Fruit fly (Drosophila melanogaster) whole organism, embryonic: ENCODE results near the gene CG32243.

ENCODE experiments used
- Ada2b ChIP-seq: fragments of 200-800 bp; sonication (Bioruptor generic); IDR thresholded peaks from 2 replicates; pipeline ENCODE4 v1.3.6; 2022; ENCODE audit warnings: missing biosample characterization, missing genetic modification characterization
- Asciz ChIP-seq: fragments of 200-800 bp; sonication (Bioruptor generic); optimal IDR thresholded peaks from 2 replicates; lab custom pipeline; 2017; ENCODE audit warnings: missing biosample characterization, mild to moderate bottlenecking, missing genetic modification characterization, missing genetic modification reagents
- CG10565 ChIP-seq: fragments of 200-800 bp; sonication (Bioruptor generic); optimal IDR thresholded peaks from 3 replicates; lab custom pipeline; 2016; ENCODE audit warnings: missing biosample characterization, mild to moderate bottlenecking, missing genetic modification characterization
- CG12299 ChIP-seq: fragments of 200-800 bp; sonication (Bioruptor generic); optimal IDR thresholded peaks from 2 replicates; lab custom pipeline; 2018; ENCODE audit warnings: missing biosample characterization, mild to moderate bottlenecking, missing genetic modification characterization
- CG14014 ChIP-seq: fragments of 200-800 bp; sonication (Bioruptor generic); IDR thresholded peaks from 2 replicates; pipeline ENCODE4 v1.3.6; 2022; ENCODE audit warnings: missing biosample characterization, missing genetic modification characterization
- CG1602 ChIP-seq: fragments of 200-800 bp; sonication (Bioruptor generic); optimal IDR thresholded peaks from 3 replicates; lab custom pipeline; 2016; ENCODE audit warnings: missing biosample characterization, missing genetic modification characterization
- CG18011 ChIP-seq: fragments of 200-800 bp; sonication (Bioruptor generic); optimal IDR thresholded peaks from 2 replicates; lab custom pipeline; 2017; ENCODE audit warnings: missing biosample characterization, missing genetic modification characterization, mild to moderate bottlenecking, moderate library complexity, missing genotype
- CG30020 ChIP-seq: fragments of 200-800 bp; optimal IDR thresholded peaks from 2 replicates; lab custom pipeline; 2019; ENCODE audit warnings: missing biosample characterization, mild to moderate bottlenecking, missing genetic modification characterization, moderate library complexity
- CG3847 ChIP-seq: fragments of 200-800 bp; sonication (Bioruptor generic); IDR thresholded peaks from 2 replicates; pipeline ENCODE4 v1.3.6; 2022; ENCODE audit warnings: missing biosample characterization, missing genetic modification characterization
- CG4360 ChIP-seq: fragments of 200-800 bp; sonication (Bioruptor generic); IDR thresholded peaks from 2 replicates; pipeline ENCODE4 v1.3.6; 2022; ENCODE audit warnings: missing biosample characterization, missing genetic modification characterization
- CG4424 ChIP-seq: fragments of 200-800 bp; sonication (Bioruptor generic); optimal IDR thresholded peaks from 3 replicates; lab custom pipeline; 2016; ENCODE audit warnings: missing biosample characterization, missing genetic modification characterization
- CG4820 ChIP-seq: fragments of 200-800 bp; sonication (Bioruptor generic); optimal IDR thresholded peaks from 3 replicates; lab custom pipeline; 2016; ENCODE audit warnings: missing biosample characterization, missing genetic modification characterization
- CG7839 ChIP-seq: fragments of 200-800 bp; sonication (Bioruptor generic); optimal IDR thresholded peaks from 3 replicates; lab custom pipeline; 2018; ENCODE audit warnings: missing biosample characterization, mild to moderate bottlenecking, missing genetic modification characterization, moderate library complexity
- CG8924 ChIP-seq: fragments of 200-800 bp; optimal IDR thresholded peaks from 3 replicates; lab custom pipeline; 2019; ENCODE audit warnings: missing biosample characterization, mild to moderate bottlenecking, missing genetic modification characterization, moderate library complexity
- CG8944 ChIP-seq: fragments of 200-800 bp; sonication (Bioruptor generic); optimal IDR thresholded peaks from 3 replicates; lab custom pipeline; 2016; ENCODE audit warnings: missing biosample characterization, missing genetic modification characterization
- CTCF ChIP-seq: fragments of 200-800 bp; sonication (Bioruptor generic); optimal IDR thresholded peaks from 2 replicates; lab custom pipeline; 2017; ENCODE audit warnings: missing biosample characterization, mild to moderate bottlenecking, missing genetic modification characterization, moderate library complexity
- CrebB ChIP-seq: fragments of 200-800 bp; sonication (Bioruptor generic); optimal IDR thresholded peaks from 3 replicates; lab custom pipeline; 2018; ENCODE audit warnings: missing biosample characterization, mild to moderate bottlenecking, missing genetic modification characterization
- Dek ChIP-seq: fragments of 200-800 bp; sonication (Bioruptor generic); optimal IDR thresholded peaks from 3 replicates; lab custom pipeline; 2019; ENCODE audit warnings: missing biosample characterization, mild to moderate bottlenecking, missing genetic modification characterization, moderate library complexity
- Doc2 ChIP-seq: fragments of 200-800 bp; sonication (Bioruptor generic); IDR thresholded peaks from 2 replicates; pipeline ENCODE4 v1.3.6; 2022; ENCODE audit warnings: missing biosample characterization, missing genetic modification characterization
- Ets97D ChIP-seq: fragments of 200-800 bp; sonication (Bioruptor generic); optimal IDR thresholded peaks from 3 replicates; lab custom pipeline; 2016; ENCODE audit warnings: missing biosample characterization, missing genetic modification characterization
- Hr39 ChIP-seq: fragments of >200 bp; optimal IDR thresholded peaks from 2 replicates; lab custom pipeline; 2017
- MBD-R2 ChIP-seq: fragments of 200-800 bp; sonication (Bioruptor generic); IDR thresholded peaks from 2 replicates; pipeline ENCODE4 v1.3.6; 2022; ENCODE audit warnings: missing biosample characterization, missing genetic modification characterization
- NC2α ChIP-seq: fragments of 200-800 bp; sonication (Bioruptor generic); optimal IDR thresholded peaks from 2 replicates; lab custom pipeline; 2016; ENCODE audit warnings: missing biosample characterization, missing genetic modification characterization
- Rfx ChIP-seq: fragments of 200-800 bp; sonication (Bioruptor generic); IDR thresholded peaks from 2 replicates; pipeline ENCODE4 v1.3.6; 2022; ENCODE audit warnings: missing biosample characterization, missing genetic modification characterization
- Scr ChIP-seq: fragments of 200-800 bp; sonication (Bioruptor generic); IDR thresholded peaks from 2 replicates; pipeline ENCODE4 v1.3.6; 2022; ENCODE audit warnings: missing biosample characterization, missing genetic modification characterization; ENCODE audit not compliant: partially characterized antibody
- Side ChIP-seq: fragments of 200-800 bp; sonication (Bioruptor generic); optimal IDR thresholded peaks from 2 replicates; lab custom pipeline; 2016; ENCODE audit warnings: missing biosample characterization, missing genetic modification characterization
- Six4 ChIP-seq: fragments of 200-800 bp; sonication (Bioruptor generic); optimal IDR thresholded peaks from 2 replicates; lab custom pipeline; 2016; ENCODE audit warnings: missing biosample characterization, missing genetic modification characterization
- al ChIP-seq: fragments of 200-800 bp; sonication (Bioruptor generic); IDR thresholded peaks from 2 replicates; pipeline ENCODE4 v1.3.6; 2022; ENCODE audit warnings: missing biosample characterization, missing genetic modification characterization
- aop ChIP-seq: fragments of 200-800 bp; sonication (Bioruptor generic); IDR thresholded peaks from 2 replicates; pipeline ENCODE4 v1.3.6; 2022; ENCODE audit warnings: missing biosample characterization, missing genetic modification characterization
- az2 ChIP-seq: fragments of 200-800 bp; sonication (Bioruptor generic); optimal IDR thresholded peaks from 3 replicates; lab custom pipeline; 2016; ENCODE audit warnings: missing biosample characterization, missing genetic modification characterization
- cas ChIP-seq: fragments of 200-800 bp; sonication (Bioruptor generic); IDR thresholded peaks from 2 replicates; pipeline ENCODE4 v1.3.6; 2022; ENCODE audit warnings: missing biosample characterization, missing genetic modification characterization
- cato ChIP-seq: fragments of 200-800 bp; sonication (Bioruptor generic); optimal IDR thresholded peaks from 2 replicates; lab custom pipeline; 2016; ENCODE audit warnings: missing biosample characterization, missing genetic modification characterization, borderline replicate concordance
- cwo ChIP-seq: fragments of 200-800 bp; sonication (Bioruptor generic); optimal IDR thresholded peaks from 3 replicates; lab custom pipeline; 2017; ENCODE audit warnings: missing biosample characterization, missing genetic modification characterization, mild to moderate bottlenecking, moderate library complexity, missing genetic modification reagents
- da ChIP-seq: fragments of 200-800 bp; sonication (Bioruptor generic); optimal IDR thresholded peaks from 2 replicates; lab custom pipeline; 2016; ENCODE audit warnings: missing biosample characterization, missing genetic modification characterization
- dm ChIP-seq: fragments of 200-800 bp; sonication (Bioruptor generic); optimal IDR thresholded peaks from 3 replicates; lab custom pipeline; 2016; ENCODE audit warnings: missing biosample characterization, missing genetic modification characterization
- exex ChIP-seq: fragments of 200-800 bp; sonication (Bioruptor generic); optimal IDR thresholded peaks from 4 replicates; lab custom pipeline; 2018; ENCODE audit warnings: missing biosample characterization, mild to moderate bottlenecking, missing genetic modification characterization, moderate library complexity
- gcm2 ChIP-seq: fragments of 200-800 bp; sonication (Bioruptor generic); optimal IDR thresholded peaks from 2 replicates; lab custom pipeline; 2016; ENCODE audit warnings: missing biosample characterization, missing genetic modification characterization
- gfzf ChIP-seq: fragments of 200-800 bp; sonication (Bioruptor generic); optimal IDR thresholded peaks from 2 replicates; lab custom pipeline; 2016; ENCODE audit warnings: missing biosample characterization, mild to moderate bottlenecking, missing genetic modification characterization, moderate library complexity
- grau ChIP-seq: fragments of 200-800 bp; optimal IDR thresholded peaks from 3 replicates; lab custom pipeline; 2019; ENCODE audit warnings: missing biosample characterization, mild to moderate bottlenecking, missing genetic modification characterization, moderate library complexity
- gsb ChIP-seq: fragments of 200-800 bp; sonication (Bioruptor generic); IDR thresholded peaks from 2 replicates; pipeline ENCODE4 v1.3.6; 2022; ENCODE audit warnings: missing biosample characterization, missing genetic modification characterization
- gt ChIP-seq: fragments of 200-800 bp; sonication (Bioruptor generic); IDR thresholded peaks from 2 replicates; pipeline ENCODE4 v1.3.6; 2022; ENCODE audit warnings: missing biosample characterization, missing genetic modification characterization
- nmo ChIP-seq: fragments of 200-800 bp; sonication (Bioruptor generic); optimal IDR thresholded peaks from 2 replicates; lab custom pipeline; 2018; ENCODE audit warnings: missing biosample characterization, mild to moderate bottlenecking, missing genetic modification characterization, moderate library complexity
- nom ChIP-seq: fragments of 200-800 bp; sonication (Bioruptor generic); optimal IDR thresholded peaks from 2 replicates; lab custom pipeline; 2017; ENCODE audit warnings: missing biosample characterization, missing genetic modification characterization, mild to moderate bottlenecking, moderate library complexity, missing genetic modification reagents
- pan ChIP-seq, 4 experiments: fragments of >200 bp in 3 of 4; fragments of 200-800 bp in 1 of 4; sonication (Bioruptor generic) in 1 of 4; optimal IDR thresholded peaks in 3 of 4; IDR thresholded peaks in 1 of 4; 2 replicates each; pipeline versions ENCODE4 v1.3.6 to Lab custom; 2017 to 2022; ENCODE audit warnings: missing biosample characterization in 2 of 4, missing genetic modification characterization in 2 of 4, mixed read lengths in 1 of 4
- pb ChIP-seq: fragments of 200-800 bp; sonication (Bioruptor generic); optimal IDR thresholded peaks from 3 replicates; lab custom pipeline; 2016; ENCODE audit warnings: missing biosample characterization, missing genetic modification characterization
- phol ChIP-seq: fragments of 200-800 bp; sonication (Bioruptor generic); optimal IDR thresholded peaks from 3 replicates; lab custom pipeline; 2018; ENCODE audit warnings: missing biosample characterization, mild to moderate bottlenecking, missing genetic modification characterization, moderate library complexity
- pros ChIP-seq: fragments of 200-800 bp; sonication (Bioruptor generic); optimal IDR thresholded peaks from 3 replicates; lab custom pipeline; 2019; ENCODE audit warnings: missing biosample characterization, mild to moderate bottlenecking, missing genetic modification characterization, moderate library complexity
- ranshi ChIP-seq: fragments of 200-800 bp; sonication (Bioruptor generic); IDR thresholded peaks from 2 replicates; pipeline ENCODE4 v1.3.6; 2022; ENCODE audit warnings: missing biosample characterization, missing genetic modification characterization
- sd ChIP-seq: fragments of 200-800 bp; sonication (Bioruptor generic); optimal IDR thresholded peaks from 3 replicates; lab custom pipeline; 2018; ENCODE audit warnings: missing biosample characterization, mild to moderate bottlenecking, missing genetic modification characterization, moderate library complexity
- twi ChIP-seq: fragments of 200-800 bp; optimal IDR thresholded peaks from 2 replicates; lab custom pipeline; 2019; ENCODE audit warnings: missing biosample characterization, mild to moderate bottlenecking, missing genetic modification characterization, moderate library complexity
- wdn ChIP-seq: fragments of 200-800 bp; sonication (Bioruptor generic); IDR thresholded peaks from 2 replicates; pipeline ENCODE4 v1.3.6; 2022; ENCODE audit warnings: missing biosample characterization, missing genetic modification characterization
- zf30C ChIP-seq: fragments of 200-800 bp; sonication (Bioruptor generic); optimal IDR thresholded peaks from 3 replicates; lab custom pipeline; 2018; ENCODE audit warnings: missing biosample characterization, mild to moderate bottlenecking, missing genetic modification characterization

The CG32243 gene

dm6 chr3L:4546650-4547049 is 5.6 kb upstream of the CG32243 start (continued):
- TF ChIP-seq CG4360 (peak; percentile 24; the same call in 1 of the 2 replicates), aop (GFP tag; lab: Robert Waterston, UW) (no peak), CG30020 (tag; lab: Kevin White, UChicago) (peak; percentile 2), CG14014 (GFP tag; lab: Robert Waterston, UW) (no peak), CG7839 (tag; lab: Kevin White, UChicago) (peak; percentile 70), CG4424 (GFP tag; lab: Kevin White, UChicago) (peak; percentile 69), MBD-R2 (0 out of 2 replicates have a peak, but pooled peaks have one; percentile 17), zf30C (GFP tag; lab: Kevin White, UChicago) (peak; percentile 87), CG4820 (peak; percentile 70), NC2α (no peak), gt (no peak), cwo (peak; percentile 3), CrebB (tag; lab: Kevin White, UChicago) (no peak), da (no peak), Rfx (no peak), gfzf (GFP tag; lab: Kevin White, UChicago) (no peak), CG12299 (tag; lab: Kevin White, UChicago) (no peak), cas (GFP tag; lab: Robert Waterston, UW) (no peak), CG8924 (tag; lab: Kevin White, UChicago) (peak; percentile 77), pros (GFP tag; lab: Kevin White, UChicago) (peak; percentile 62), pb (GFP tag; lab: Kevin White, UChicago) (no peak), CG10565 (GFP tag; lab: Kevin White, UChicago) (no peak), phol (peak; percentile 81), gcm2 (GFP tag; lab: Kevin White, UChicago) (no peak), twi (tag; lab: Kevin White, UChicago) (peak; percentile 100), Six4 (GFP tag; lab: Kevin White, UChicago) (peak; percentile 57), wdn (GFP tag; lab: Robert Waterston, UW) (no peak), Scr (GFP tag; lab: Robert Waterston, UW) (no peak), az2 (GFP tag; lab: Kevin White, UChicago) (peak; percentile 68), grau (tag; lab: Kevin White, UChicago) (peak; percentile 66), sd (tag; lab: Kevin White, UChicago) (no peak), cato (GFP tag; lab: Kevin White, UChicago) (peak; percentile 35), nmo (GFP tag; lab: Kevin White, UChicago) (peak; percentile 80), ranshi (GFP tag; lab: Robert Waterston, UW) (peak; percentile 43; the same call in 1 of the 2 replicates), Dek (tag; lab: Kevin White, UChicago) (no peak), nom (GFP tag; lab: Kevin White, UChicago) (peak; percentile 64), Doc2 (GFP tag; lab: Robert Waterston, UW) (no peak), Ets97D (GFP tag; lab: Kevin White, UChicago) (no peak), CG1602 (peak; percentile 55), exex (tag; lab: Kevin White, UChicago) (no peak), pan (optimal IDR thresholded peaks at IDR 0.05; lab: Kevin White, UChicago) (no peak), pan (GFP tag; optimal IDR thresholded peaks at IDR 0.05 in 1 of 2, IDR thresholded peaks at IDR 0.05 in 1 of 2) (peak in 1 of 2 experiments; percentile 52), CG3847 (GFP tag; lab: Robert Waterston, UW) (no peak), Ada2b (peak; percentile 42), Side (no peak), CG8944 (GFP tag; lab: Kevin White, UChicago) (no peak), dm (GFP tag; lab: Kevin White, UChicago) (no peak), gsb (no peak), Asciz (peak; percentile 56), al (GFP tag; lab: Robert Waterston, UW) (0 out of 2 replicates have a peak, but pooled peaks have one; percentile 7), Hr39 (lab: Kevin White, UChicago) (no peak), CTCF (GFP tag; lab: Kevin White, UChicago) (no peak), CG18011 (GFP tag; lab: Kevin White, UChicago) (no peak)
